Fruit fly (Drosophila melanogaster) whole organism, embryonic: ENCODE measurements around the gene EMC10.
A peak's percentile ranks its signal among the peaks of the same experiment; 100 is the strongest.

Experiments
- Ada2b ChIP-seq: fragments of 200-800 bp; sonication (Bioruptor generic); IDR thresholded peaks from 2 replicates; pipeline ENCODE4 v1.3.6; 2022; ENCODE audit warnings: missing biosample characterization, missing genetic modification characterization
- Antp ChIP-seq: fragments of 200-800 bp; sonication (Bioruptor generic); optimal IDR thresholded peaks from 3 replicates; lab custom pipeline; 2016; ENCODE audit warnings: missing biosample characterization, missing genetic modification characterization
- Bteb2 ChIP-seq: fragments of 200-800 bp; sonication (Bioruptor generic); optimal IDR thresholded peaks from 2 replicates; lab custom pipeline; 2016; ENCODE audit warnings: missing biosample characterization, missing genetic modification characterization
- CG10209 ChIP-seq: fragments of 200-800 bp; sonication (Bioruptor generic); optimal IDR thresholded peaks from 3 replicates; lab custom pipeline; 2017; ENCODE audit warnings: missing biosample characterization, mild to moderate bottlenecking, missing genetic modification characterization, missing genetic modification reagents
- CG11456 ChIP-seq: fragments of 200-800 bp; sonication (Bioruptor generic); IDR thresholded peaks from 3 replicates; pipeline ENCODE4 v1.3.6; 2022; ENCODE audit warnings: missing biosample characterization, missing genetic modification characterization
- CG11723 ChIP-seq: fragments of 200-800 bp; sonication (Bioruptor generic); optimal IDR thresholded peaks from 2 replicates; lab custom pipeline; 2017; ENCODE audit warnings: missing biosample characterization, mild to moderate bottlenecking, missing genetic modification characterization
- CG12744 ChIP-seq: fragments of 200-800 bp; sonication (Bioruptor generic); optimal IDR thresholded peaks from 2 replicates; lab custom pipeline; 2016; ENCODE audit warnings: missing biosample characterization, missing genetic modification characterization
- CG14860 ChIP-seq: fragments of 200-800 bp; sonication (Bioruptor generic); IDR thresholded peaks from 3 replicates; pipeline ENCODE4 v1.3.6; 2022; ENCODE audit warnings: missing biosample characterization, missing genetic modification characterization; ENCODE audit not compliant: partially characterized antibody
- CG15073 ChIP-seq: fragments of 200-800 bp; sonication (Bioruptor generic); optimal IDR thresholded peaks from 2 replicates; lab custom pipeline; 2016; ENCODE audit warnings: missing biosample characterization, missing genetic modification characterization
- CG17328 ChIP-seq: fragments of 200-800 bp; sonication (Bioruptor generic); IDR thresholded peaks from 2 replicates; pipeline ENCODE4 v1.3.6; 2022; ENCODE audit warnings: missing biosample characterization, missing genetic modification characterization
- CG18262 ChIP-seq: fragments of 200-800 bp; optimal IDR thresholded peaks from 3 replicates; lab custom pipeline; 2019; ENCODE audit warnings: missing biosample characterization, mild to moderate bottlenecking, missing genetic modification characterization, moderate library complexity
- CG18476 ChIP-seq: fragments of 200-800 bp; sonication (Bioruptor generic); optimal IDR thresholded peaks from 2 replicates; lab custom pipeline; 2016; ENCODE audit warnings: missing biosample characterization, mild to moderate bottlenecking, missing genetic modification characterization
- CG2712 ChIP-seq: fragments of 200-800 bp; optimal IDR thresholded peaks from 3 replicates; lab custom pipeline; 2019; ENCODE audit warnings: missing biosample characterization, mild to moderate bottlenecking, missing genetic modification characterization, moderate library complexity
- CG3281 ChIP-seq: fragments of 200-800 bp; sonication (Bioruptor generic); optimal IDR thresholded peaks from 3 replicates; lab custom pipeline; 2017; ENCODE audit warnings: missing biosample characterization, mild to moderate bottlenecking, missing genetic modification characterization
- CG33213 ChIP-seq: fragments of 200-800 bp; sonication (Bioruptor generic); optimal IDR thresholded peaks from 3 replicates; lab custom pipeline; 2016; ENCODE audit warnings: missing biosample characterization, missing genetic modification characterization
- CG34376 ChIP-seq: fragments of 200-800 bp; sonication (Bioruptor generic); optimal IDR thresholded peaks from 2 replicates; lab custom pipeline; 2018; ENCODE audit warnings: missing biosample characterization, mild to moderate bottlenecking, missing genetic modification characterization
- CG6689 ChIP-seq: fragments of 200-800 bp; sonication (Bioruptor generic); IDR thresholded peaks from 2 replicates; pipeline ENCODE4 v1.3.6; 2022; ENCODE audit warnings: missing biosample characterization, missing genetic modification characterization
- CG9727 ChIP-seq: fragments of 200-800 bp; sonication (Bioruptor generic); optimal IDR thresholded peaks from 3 replicates; lab custom pipeline; 2017; ENCODE audit warnings: missing biosample characterization, mild to moderate bottlenecking, missing genetic modification characterization
- CG9817 ChIP-seq: fragments of 200-800 bp; sonication (Bioruptor generic); optimal IDR thresholded peaks from 2 replicates; lab custom pipeline; 2018; ENCODE audit warnings: missing biosample characterization, mild to moderate bottlenecking, missing genetic modification characterization, moderate library complexity
- CHES-1-like ChIP-seq: fragments of 200-800 bp; sonication (Bioruptor generic); optimal IDR thresholded peaks from 2 replicates; lab custom pipeline; 2016; ENCODE audit warnings: missing biosample characterization, missing genetic modification characterization
- CoRest ChIP-seq: fragments of 200-800 bp; sonication (Bioruptor generic); optimal IDR thresholded peaks from 3 replicates; lab custom pipeline; 2018; ENCODE audit warnings: missing biosample characterization, mild to moderate bottlenecking, missing genetic modification characterization, moderate library complexity
- Doc2 ChIP-seq: fragments of 200-800 bp; sonication (Bioruptor generic); IDR thresholded peaks from 2 replicates; pipeline ENCODE4 v1.3.6; 2022; ENCODE audit warnings: missing biosample characterization, missing genetic modification characterization
- Dp ChIP-seq: fragments of 200-800 bp; sonication (Bioruptor generic); optimal IDR thresholded peaks from 2 replicates; lab custom pipeline; 2018; ENCODE audit warnings: missing biosample characterization, mild to moderate bottlenecking, missing genetic modification characterization, moderate library complexity
- Elba2 ChIP-seq: fragments of 200-800 bp; sonication (Bioruptor generic); optimal IDR thresholded peaks from 3 replicates; lab custom pipeline; 2016; ENCODE audit warnings: missing biosample characterization, missing genetic modification characterization
- HLH54F ChIP-seq: fragments of 200-800 bp; sonication (Bioruptor generic); optimal IDR thresholded peaks from 3 replicates; lab custom pipeline; 2016; ENCODE audit warnings: missing biosample characterization, missing genetic modification characterization
- Hand ChIP-seq: fragments of 200-800 bp; sonication (Bioruptor generic); optimal IDR thresholded peaks from 2 replicates; lab custom pipeline; 2017; ENCODE audit warnings: mild to moderate bottlenecking, missing biosample characterization, missing genetic modification reagents, missing genetic modification characterization
- Kr ChIP-seq: fragments of 200-800 bp; sonication (Bioruptor generic); optimal IDR thresholded peaks from 2 replicates; lab custom pipeline; 2017; ENCODE audit warnings: missing biosample characterization, mild to moderate bottlenecking, missing genetic modification characterization
- Med ChIP-seq: fragments of 200-800 bp; sonication (Bioruptor generic); peaks from one replicate; lab custom pipeline; 2016; ENCODE audit warnings: missing biosample characterization, missing genetic modification characterization, mild to moderate bottlenecking, inconsistent platforms, moderate library complexity
- Mes4 ChIP-seq: fragments of 200-800 bp; sonication (Bioruptor generic); optimal IDR thresholded peaks from 2 replicates; lab custom pipeline; 2016; ENCODE audit warnings: missing biosample characterization, missing genetic modification characterization
- NC2β ChIP-seq: fragments of 200-800 bp; sonication (Bioruptor generic); optimal IDR thresholded peaks from 2 replicates; lab custom pipeline; 2016; ENCODE audit warnings: missing biosample characterization, missing genetic modification characterization
- NK7.1 ChIP-seq: fragments of 200-800 bp; sonication (Bioruptor generic); optimal IDR thresholded peaks from 3 replicates; lab custom pipeline; 2016; ENCODE audit warnings: missing biosample characterization, missing genetic modification characterization
- Nf-YA ChIP-seq: fragments of 200-800 bp; sonication (Bioruptor generic); IDR thresholded peaks from 2 replicates; pipeline ENCODE4 v1.3.6; 2022; ENCODE audit warnings: missing biosample characterization, missing genetic modification characterization
- Nf-YB ChIP-seq: fragments of 200-800 bp; sonication (Bioruptor generic); optimal IDR thresholded peaks from 3 replicates; lab custom pipeline; 2019; ENCODE audit warnings: missing biosample characterization, mild to moderate bottlenecking, missing genetic modification characterization, moderate library complexity
- Oli ChIP-seq: fragments of 200-800 bp; sonication (Bioruptor generic); optimal IDR thresholded peaks from 2 replicates; lab custom pipeline; 2018; ENCODE audit warnings: missing biosample characterization, mild to moderate bottlenecking, missing genetic modification characterization, moderate library complexity
- Ptx1 ChIP-seq: fragments of 200-800 bp; sonication (Bioruptor generic); IDR thresholded peaks from 2 replicates; pipeline ENCODE4 v1.3.6; 2022; ENCODE audit warnings: missing biosample characterization, missing genetic modification characterization
- Sry-δ ChIP-seq: fragments of 200-800 bp; sonication (Bioruptor generic); optimal IDR thresholded peaks from 2 replicates; lab custom pipeline; 2016; ENCODE audit warnings: missing biosample characterization, missing genetic modification characterization
- chinmo ChIP-seq: fragments of 200-800 bp; sonication (Bioruptor generic); IDR thresholded peaks from 4 replicates; pipeline ENCODE4 v1.3.6; 2022; ENCODE audit warnings: missing biosample characterization, missing genetic modification characterization; ENCODE audit not compliant: partially characterized antibody
- ci ChIP-seq: fragments of 200-800 bp; sonication (Bioruptor generic); IDR thresholded peaks from 3 replicates; pipeline ENCODE4 v1.3.6; 2022; ENCODE audit warnings: missing biosample characterization, missing genetic modification characterization
- croc ChIP-seq: fragments of 200-800 bp; sonication (Bioruptor generic); conservative IDR thresholded peaks from 3 replicates; pipeline ENCODE4 v1.3.6; 2022; ENCODE audit warnings: missing biosample characterization, missing genetic modification characterization
- gcm ChIP-seq: fragments of 200-800 bp; sonication (Bioruptor generic); optimal IDR thresholded peaks from 2 replicates; lab custom pipeline; 2019; ENCODE audit warnings: missing biosample characterization, mild to moderate bottlenecking, missing genetic modification characterization, moderate library complexity
- gcm2 ChIP-seq: fragments of 200-800 bp; sonication (Bioruptor generic); optimal IDR thresholded peaks from 2 replicates; lab custom pipeline; 2016; ENCODE audit warnings: missing biosample characterization, missing genetic modification characterization
- gem ChIP-seq: fragments of 200-800 bp; sonication (Bioruptor generic); optimal IDR thresholded peaks from 2 replicates; lab custom pipeline; 2019; ENCODE audit warnings: missing biosample characterization, mild to moderate bottlenecking, missing genetic modification characterization, moderate library complexity
- lilli ChIP-seq: fragments of 200-800 bp; sonication (Bioruptor generic); optimal IDR thresholded peaks from 3 replicates; lab custom pipeline; 2016; ENCODE audit warnings: missing biosample characterization, missing genetic modification characterization
- nmo ChIP-seq: fragments of 200-800 bp; sonication (Bioruptor generic); optimal IDR thresholded peaks from 2 replicates; lab custom pipeline; 2018; ENCODE audit warnings: missing biosample characterization, mild to moderate bottlenecking, missing genetic modification characterization, moderate library complexity
- pita ChIP-seq: fragments of 200-800 bp; sonication (Bioruptor generic); optimal IDR thresholded peaks from 2 replicates; lab custom pipeline; 2017; ENCODE audit warnings: missing biosample characterization, mild to moderate bottlenecking, missing genetic modification characterization
- prd ChIP-seq, 3 experiments: fragments of >200 bp in 2 of 3; fragments of 200-800 bp in 1 of 3; sonication (Bioruptor generic) in 1 of 3; optimal IDR thresholded peaks in 2 of 3; IDR thresholded peaks in 1 of 3; 2 replicates in 2 of 3; 3 replicates in 1 of 3; pipeline versions ENCODE4 v1.3.6 to Lab custom; 2017 to 2022; ENCODE audit warnings: missing biosample characterization in 1 of 3, missing genetic modification characterization in 1 of 3
- row ChIP-seq: fragments of 200-800 bp; sonication (Bioruptor generic); IDR thresholded peaks from 3 replicates; pipeline ENCODE4 v1.3.6; 2022; ENCODE audit warnings: missing biosample characterization, missing genetic modification characterization
- run ChIP-seq: fragments of 200-800 bp; sonication (Bioruptor generic); optimal IDR thresholded peaks from 3 replicates; lab custom pipeline; 2018; ENCODE audit warnings: missing biosample characterization, mild to moderate bottlenecking, missing genetic modification characterization
- slp2 ChIP-seq: fragments of 200-800 bp; sonication (Bioruptor generic); optimal IDR thresholded peaks from 2 replicates; lab custom pipeline; 2016; ENCODE audit warnings: missing biosample characterization, missing genetic modification characterization
- z ChIP-seq: fragments of 200-800 bp; sonication (Bioruptor generic); IDR thresholded peaks from 3 replicates; pipeline ENCODE4 v1.3.6; 2022; ENCODE audit warnings: missing biosample characterization, missing genetic modification characterization

The EMC10 gene

dm6 chr3L:21568848-21569372 lies 5.0 kb upstream of the EMC10 start, which contains the start of the genes CRIF and SMC5 (continued):
- TF ChIP-seq CG6689 (no peak; the same call in 1 of the 2 replicates), Hand (GFP tag; lab: Kevin White, UChicago) (no peak), gcm2 (peak; percentile 31), Ptx1 (GFP tag; lab: Robert Waterston, UW) (peak; percentile 49), CHES-1-like (GFP tag; lab: Kevin White, UChicago) (peak; percentile 65), CG9727 (GFP tag; lab: Kevin White, UChicago) (no peak), Doc2 (GFP tag; lab: Robert Waterston, UW) (no peak), Dp (peak; percentile 57), CG33213 (peak; percentile 63), CG18476 (peak; percentile 56), Nf-YA (GFP tag; lab: Robert Waterston, UW) (no peak), CG34376 (GFP tag; lab: Kevin White, UChicago) (peak; percentile 38), CG11456 (GFP tag; lab: Robert Waterston, UW) (no peak), z (no peak), CG18262 (tag; lab: Kevin White, UChicago) (peak; percentile 70), CoRest (tag; lab: Kevin White, UChicago) (peak; percentile 84), croc (GFP tag; lab: Robert Waterston, UW) (0 out of 3 replicates have a peak, but pooled peaks have one; percentile 31), row (peak; percentile 94), Antp (GFP tag; lab: Kevin White, UChicago) (peak; percentile 36), gem (tag; lab: Kevin White, UChicago) (peak; percentile 82), Med (GFP tag; lab: Kevin White, UChicago) (peak; percentile 93), CG3281 (peak; percentile 64), Oli (tag; lab: Kevin White, UChicago) (peak; percentile 56), ci (GFP tag; lab: Robert Waterston, UW) (no peak), run (tag; lab: Kevin White, UChicago) (no peak), NC2β (GFP tag; lab: Kevin White, UChicago) (peak; percentile 35), CG9817 (peak; percentile 70), CG11723 (GFP tag; lab: Kevin White, UChicago) (peak; percentile 38), HLH54F (peak; percentile 78), Nf-YB (GFP tag; lab: Kevin White, UChicago) (peak; percentile 24), nmo (GFP tag; lab: Kevin White, UChicago) (peak; percentile 81), Kr (GFP tag; lab: Kevin White, UChicago) (peak; percentile 72), CG2712 (tag; lab: Kevin White, UChicago) (peak; percentile 75), CG17328 (peak; percentile 37; the same call in 1 of the 2 replicates), Elba2 (GFP tag; lab: Kevin White, UChicago) (peak; percentile 39), NK7.1 (GFP tag; lab: Kevin White, UChicago) (peak; percentile 52), Bteb2 (peak; percentile 73), CG10209 (GFP tag; lab: Kevin White, UChicago) (peak; percentile 52), Mes4 (GFP tag; lab: Kevin White, UChicago) (no peak), pita (no peak), chinmo (GFP tag; lab: Robert Waterston, UW) (no peak), slp2 (GFP tag; lab: Kevin White, UChicago) (peak; percentile 68), CG14860 (GFP tag; lab: Robert Waterston, UW) (no peak), Ada2b (GFP tag; lab: Robert Waterston, UW) (peak; percentile 44), Sry-δ (peak; percentile 87), gcm (GFP tag; lab: Kevin White, UChicago) (peak; percentile 84), prd (optimal IDR thresholded peaks at IDR 0.05; lab: Kevin White, UChicago) (no peak), prd (GFP tag; IDR thresholded peaks at IDR 0.05; lab: Robert Waterston, UW) (no peak; the same call in none of the 3 replicates), lilli (GFP tag; lab: Kevin White, UChicago) (peak; percentile 88), CG12744 (peak; percentile 14), CG15073 (GFP tag; lab: Kevin White, UChicago) (no peak)
